Worm (Caenorhabditis elegans) whole organism, L3 larva: ENCODE measurements around the gene dsl-6.

ENCODE experiments used
- ama-1 ChIP-seq: fragments of 150-350 bp; optimal IDR thresholded peaks from 2 replicates; lab custom pipeline; 2018
- fkh-10 ChIP-seq: sonication (generic microtip); optimal IDR thresholded peaks from 2 replicates; lab custom pipeline; 2017; ENCODE audit warnings: missing biosample characterization, missing genetic modification reagents, missing genetic modification characterization
- mdl-1 ChIP-seq: fragments of 150-350 bp; optimal IDR thresholded peaks from 2 replicates; lab custom pipeline; 2014; ENCODE audit warnings: missing biosample characterization, missing genetic modification characterization
- nhr-76 ChIP-seq: fragments of 150-350 bp; sonication (generic microtip); optimal IDR thresholded peaks from 5 replicates; lab custom pipeline; 2014; ENCODE audit warnings: missing biosample characterization, missing genetic modification characterization
- skn-1 ChIP-seq: fragments of 150-350 bp; optimal IDR thresholded peaks from 2 replicates; lab custom pipeline; 2014; ENCODE audit warnings: missing biosample characterization, missing genetic modification characterization
- snpc-4 ChIP-seq: fragments of 150-350 bp; optimal IDR thresholded peaks from 2 replicates; lab custom pipeline; 2014; ENCODE audit warnings: missing biosample characterization, missing genetic modification characterization
- unc-62 ChIP-seq: fragments of 150-350 bp; sonication (generic microtip); optimal IDR thresholded peaks from 4 replicates; lab custom pipeline; 2014; ENCODE audit warnings: missing biosample characterization, missing genetic modification reagents, missing genetic modification characterization

DNA sequence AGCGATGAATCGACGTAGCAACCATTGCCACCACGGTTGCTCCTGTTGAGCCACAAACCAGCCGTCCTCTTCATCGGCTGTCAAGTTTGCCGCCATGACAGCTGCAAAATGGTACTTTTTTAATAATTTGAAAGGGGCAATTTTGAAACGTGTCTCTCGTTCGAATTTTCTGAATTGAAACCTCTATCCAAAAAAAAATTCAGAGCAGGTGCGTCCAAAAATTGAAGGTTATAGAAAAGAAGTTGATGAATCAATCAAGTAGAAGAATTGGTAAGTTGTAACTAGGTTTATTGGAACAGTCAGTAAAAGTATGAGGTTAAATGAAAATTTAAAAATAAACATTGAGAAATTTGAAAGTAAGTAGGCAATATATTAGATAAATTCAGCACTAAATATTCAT lies 36.7 kb downstream of the dsl-6 start, which contains the start of gene T01G1.4:
- TF ChIP-seq nhr-76 (tag; lab: Kevin White, UChicago): no peak
- no peak for TF ChIP-seq snpc-4 (tag; lab: Kevin White, UChicago)
- TF ChIP-seq ama-1 (lab: Kevin White, UChicago): no peak
- TF ChIP-seq skn-1 (tag; lab: Kevin White, UChicago): no peak
- TF ChIP-seq fkh-10 (GFP tag; lab: Kevin White, UChicago): no peak
- no peak for TF ChIP-seq mdl-1 (tag; lab: Kevin White, UChicago)
- TF ChIP-seq unc-62 (GFP tag; lab: Kevin White, UChicago): no peak
